Worm (Caenorhabditis elegans) whole organism, L4/young adult: ENCODE results near the gene dhhc-6.

Experiments used
- W03F9.2 ChIP-seq: fragments of 150-350 bp; optimal IDR thresholded peaks from 2 replicates; lab custom pipeline; 2014; ENCODE audit warnings: missing biosample characterization, missing genetic modification characterization
- dao-5 ChIP-seq: sonication (generic microtip); optimal IDR thresholded peaks from 2 replicates; lab custom pipeline; 2016; ENCODE audit warnings: missing genotype, missing genetic modification characterization, moderate library complexity, missing compliant biosample characterization
- him-1 ChIP-seq: sonication (generic microtip); optimal IDR thresholded peaks from 2 replicates; lab custom pipeline; 2016; ENCODE audit warnings: missing genotype, missing genetic modification reagents, missing genetic modification characterization, missing compliant biosample characterization

DNA sequence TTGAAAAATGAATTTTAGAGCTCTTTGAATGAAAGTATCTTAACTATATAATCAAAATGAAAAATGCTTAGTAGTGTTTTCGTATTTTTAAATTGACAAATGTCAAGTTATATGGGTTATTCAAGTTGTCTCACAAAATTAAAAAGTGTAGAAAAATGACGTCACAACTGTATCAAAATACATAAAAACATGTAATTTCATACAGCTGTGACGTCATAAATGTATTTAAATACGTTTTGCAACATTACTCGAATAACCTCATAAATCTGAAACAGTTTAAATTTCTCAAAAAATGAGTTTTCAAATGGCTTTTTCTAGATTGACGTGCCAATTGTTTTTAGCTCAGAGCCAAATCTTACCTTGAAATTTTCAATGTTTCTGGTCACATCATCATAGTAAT lies 15.0 kb upstream of the dhhc-6 start:
- TF ChIP-seq him-1 (tag; lab: Kevin White, UChicago): no peak
- no peak for TF ChIP-seq dao-5 (tag; lab: Kevin White, UChicago)
- no peak for TF ChIP-seq W03F9.2 (tag; lab: Kevin White, UChicago)
